Fruit fly (Drosophila melanogaster) Kc167 (cell line): ENCODE data around the gene CG4456.

ENCODE experiments used
- Myc ChIP-seq: fragments of >200 bp; optimal IDR thresholded peaks from 2 replicates; lab custom pipeline; 2017; ENCODE audit warnings: missing external identifiers
- Sin3A ChIP-seq: fragments of >200 bp; optimal IDR thresholded peaks from 2 replicates; lab custom pipeline; 2018; ENCODE audit warnings: missing external identifiers
- h ChIP-seq: fragments of >200 bp; optimal IDR thresholded peaks from 3 replicates; lab custom pipeline; 2018; ENCODE audit warnings: missing external identifiers
- insv ChIP-seq: fragments of >200 bp; optimal IDR thresholded peaks from 3 replicates; lab custom pipeline; 2018; ENCODE audit warnings: missing external identifiers
- psq ChIP-seq: fragments of >200 bp; optimal IDR thresholded peaks from 2 replicates; lab custom pipeline; 2017; ENCODE audit warnings: missing external identifiers
- ttk ChIP-seq: sonication (Bioruptor generic); optimal IDR thresholded peaks from 2 replicates; lab custom pipeline; 2017; ENCODE audit warnings: missing external identifiers

CG4456 gene

dm6 chr3L:9410030-9410589 is 37.6 kb downstream of the CG4456 start:
- no peak for TF ChIP-seq ttk
- TF ChIP-seq Myc (lab: Kevin White, UChicago), result no peak
- TF ChIP-seq psq (lab: Kevin White, UChicago), result no peak
- TF ChIP-seq h (lab: Kevin White, UChicago), result no peak
- no peak for TF ChIP-seq Sin3A (lab: Kevin White, UChicago)
- no peak for TF ChIP-seq insv (lab: Kevin White, UChicago)

DNA sequence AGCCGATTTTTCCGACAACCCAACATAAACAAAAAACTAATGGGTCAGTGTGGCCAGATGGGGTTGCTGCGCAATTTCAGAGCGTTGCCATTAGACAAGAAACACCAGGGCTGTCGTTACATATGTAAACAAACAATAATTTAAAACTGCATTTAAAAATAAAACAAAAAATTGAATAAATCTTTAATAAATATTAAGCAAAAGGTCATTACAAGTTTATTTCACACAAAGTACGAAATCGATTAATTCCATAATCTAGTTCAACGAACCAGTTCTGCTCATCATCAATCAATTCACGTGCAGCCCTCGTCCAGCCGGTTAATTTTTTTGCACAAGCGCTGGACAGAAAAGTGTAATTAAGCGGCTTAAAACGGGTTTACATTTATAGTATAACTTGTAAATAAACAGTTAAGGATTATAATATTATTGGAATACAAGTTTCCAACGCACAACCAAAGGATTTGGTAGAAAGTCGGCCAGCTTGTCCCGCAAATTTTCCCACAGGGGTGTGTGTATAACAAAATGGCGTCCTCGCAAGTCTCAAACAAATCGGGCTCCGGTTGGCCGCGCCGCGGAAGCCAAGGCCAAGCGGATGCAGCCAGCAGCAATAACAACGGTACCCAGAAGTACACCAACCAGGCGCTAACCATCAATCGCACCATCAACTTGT is 38.4 kb downstream of the CG4456 start, which contains the start of the genes CG4022 and Cpsf5:
Gene CG4022, minus strand, starts transcription at position 79 of the 670 bp plus-strand sequence.
Gene Cpsf5, plus strand, starts transcription at position 285 of the 670 bp plus-strand sequence.
- no peak for TF ChIP-seq h (lab: Kevin White, UChicago)
- no peak for TF ChIP-seq Sin3A (lab: Kevin White, UChicago)
- no peak for TF ChIP-seq insv (lab: Kevin White, UChicago)
- TF ChIP-seq Myc (lab: Kevin White, UChicago), result no peak
- TF ChIP-seq psq (lab: Kevin White, UChicago), result no peak
- TF ChIP-seq ttk, result no peak

DNA sequence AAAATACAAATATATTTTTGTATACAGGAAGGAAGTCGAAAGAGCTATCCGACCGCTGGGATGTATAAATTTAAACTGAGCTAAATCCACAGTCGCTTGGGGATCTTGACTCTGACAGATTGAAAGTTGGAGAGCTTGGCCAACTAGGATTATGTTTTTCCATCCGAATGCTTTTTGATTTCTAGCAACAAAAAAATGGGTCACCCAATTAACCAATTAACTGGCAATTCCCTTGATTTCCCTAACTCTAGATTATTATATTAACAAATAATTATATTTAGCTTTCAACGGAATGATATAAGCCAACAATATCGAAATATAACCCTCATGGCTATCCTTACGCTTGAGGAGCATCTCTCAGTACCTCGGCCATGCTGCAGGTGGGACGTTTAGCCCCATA is 44.8 kb downstream of the CG4456 start, which contains the start of gene CG3982:
Gene CG3982, minus strand, starts transcription at position 101 of the 400 bp plus-strand sequence.
- TF ChIP-seq insv (lab: Kevin White, UChicago), result no peak

dm6 chr3L:9419328-9419727 is 46.8 kb downstream of the CG4456 start:
- TF ChIP-seq insv (lab: Kevin White, UChicago), result no peak
- TF ChIP-seq Sin3A (lab: Kevin White, UChicago), result no peak
- no peak for TF ChIP-seq ttk
- TF ChIP-seq Myc (lab: Kevin White, UChicago), result no peak
- no peak for TF ChIP-seq psq (lab: Kevin White, UChicago)
- TF ChIP-seq h (lab: Kevin White, UChicago), result no peak

dm6 chr3L:9420054-9420818 is 47.7 kb downstream of the CG4456 start:
- no peak for TF ChIP-seq Sin3A (lab: Kevin White, UChicago)
- TF ChIP-seq psq (lab: Kevin White, UChicago), result no peak
- TF ChIP-seq Myc (lab: Kevin White, UChicago), result no peak
- TF ChIP-seq insv (lab: Kevin White, UChicago), result no peak
- no peak for TF ChIP-seq h (lab: Kevin White, UChicago)
- TF ChIP-seq ttk, result no peak

DNA sequence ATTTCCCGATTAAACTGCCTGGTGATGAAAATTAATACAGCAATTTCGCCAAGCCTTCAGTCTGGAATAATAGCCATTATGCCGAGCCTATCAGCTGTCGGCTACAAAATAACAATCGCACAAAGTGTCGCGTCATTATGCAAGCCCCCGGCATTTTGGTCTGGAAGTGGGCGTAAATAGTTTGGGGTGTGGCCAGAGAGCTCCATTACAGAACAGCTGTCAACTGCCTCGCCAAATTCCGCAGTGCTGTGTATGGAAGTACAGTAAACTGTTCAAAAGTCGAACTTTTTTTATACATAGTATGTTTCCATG is 48.3 kb downstream of the CG4456 start:
- TF ChIP-seq ttk (no peak), insv (lab: Kevin White, UChicago) (no peak), h (lab: Kevin White, UChicago) (no peak), psq (lab: Kevin White, UChicago) (no peak), Myc (lab: Kevin White, UChicago) (no peak), Sin3A (lab: Kevin White, UChicago) (no peak)

dm6 chr3L:9421621-9422020 is 49.1 kb downstream of the CG4456 start:
- TF ChIP-seq h (lab: Kevin White, UChicago), result no peak
- no peak for TF ChIP-seq psq (lab: Kevin White, UChicago)
- TF ChIP-seq Myc (lab: Kevin White, UChicago), result no peak
- no peak for TF ChIP-seq Sin3A (lab: Kevin White, UChicago)
- no peak for TF ChIP-seq ttk
- no peak for TF ChIP-seq insv (lab: Kevin White, UChicago)

DNA sequence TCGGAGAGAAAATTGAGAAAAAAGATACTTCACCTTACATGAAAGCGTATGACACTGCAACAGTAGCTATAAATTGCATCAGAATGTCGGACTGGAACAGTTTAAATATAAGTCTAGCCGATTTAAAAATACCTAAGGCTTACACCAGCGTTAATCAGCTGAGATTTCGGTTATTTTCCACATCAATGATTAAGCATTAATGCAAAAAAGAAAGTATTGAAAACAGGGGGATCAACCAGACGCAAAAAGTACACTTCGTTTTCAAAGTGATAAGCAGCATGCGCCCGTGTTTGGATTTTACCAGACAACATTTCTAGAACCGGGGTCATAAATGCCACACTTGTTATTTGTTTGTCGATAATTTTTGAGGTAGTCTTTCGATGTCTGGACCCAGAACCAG is 49.6 kb downstream of the CG4456 start:
- TF ChIP-seq insv (lab: Kevin White, UChicago) (no peak), psq (lab: Kevin White, UChicago) (no peak), Sin3A (lab: Kevin White, UChicago) (no peak), Myc (lab: Kevin White, UChicago) (no peak), h (lab: Kevin White, UChicago) (no peak), ttk (no peak)

dm6 chr3L:9422636-9423419 is 50.3 kb downstream of the CG4456 start, which contains the start of gene aay:
aay (plus strand) TSS chr3L:9423253.
- TF ChIP-seq h (lab: Kevin White, UChicago) (no peak), psq (lab: Kevin White, UChicago) (no peak), ttk (no peak), Myc (lab: Kevin White, UChicago) (no peak), Sin3A (lab: Kevin White, UChicago) (no peak), insv (lab: Kevin White, UChicago) (no peak)

DNA sequence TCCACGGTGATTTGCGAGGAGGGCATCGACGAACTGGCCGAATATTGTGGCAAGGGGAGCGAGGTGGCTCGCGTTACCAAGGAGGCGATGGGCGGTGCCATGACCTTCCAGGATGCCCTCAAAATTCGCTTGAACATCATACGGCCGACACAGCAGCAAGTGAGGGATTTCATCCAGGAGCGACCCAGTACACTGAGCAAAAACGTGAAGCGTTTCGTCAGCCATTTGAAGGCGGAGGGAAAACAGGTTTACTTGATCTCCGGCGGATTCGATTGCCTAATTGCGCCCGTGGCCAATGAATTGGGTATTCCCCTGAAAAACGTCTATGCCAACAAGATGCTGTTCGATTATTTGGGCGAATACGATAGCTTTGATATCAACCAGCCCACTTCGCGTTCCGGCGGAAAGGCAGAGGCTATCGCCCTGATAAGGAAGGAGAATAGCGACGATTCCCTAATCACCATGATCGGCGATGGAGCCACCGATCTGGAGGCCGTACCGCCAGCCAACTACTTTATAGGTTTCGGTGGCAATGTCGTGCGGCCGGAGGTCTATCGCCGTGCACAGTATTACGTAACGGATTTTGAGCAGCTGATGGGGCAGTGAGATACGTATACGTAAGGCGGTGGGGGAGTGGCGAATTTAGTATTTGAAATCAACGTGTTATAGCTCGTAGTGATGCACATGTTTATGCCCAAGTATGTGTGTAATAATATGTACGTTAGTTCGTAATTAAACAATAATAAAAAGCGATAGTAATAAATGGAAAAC is 51.4 kb downstream of the CG4456 start:
- TF ChIP-seq insv (lab: Kevin White, UChicago) (no peak), ttk (no peak), h (lab: Kevin White, UChicago) (no peak), psq (lab: Kevin White, UChicago) (no peak), Sin3A (lab: Kevin White, UChicago) (no peak), Myc (lab: Kevin White, UChicago) (no peak)
